Worm (Caenorhabditis elegans) whole organism, L1 larva: Measurements from ENCODE around the gene his-6.

Experiments
- C04F5.9 ChIP-seq: sonication (generic microtip); optimal IDR thresholded peaks from 2 replicates; lab custom pipeline; 2016; ENCODE audit warnings: missing genetic modification characterization, missing compliant biosample characterization
- C16A3.4 ChIP-seq: fragments of 150-350 bp; optimal IDR thresholded peaks from 2 replicates; lab custom pipeline; 2014; ENCODE audit warnings: missing biosample characterization, missing genetic modification characterization
- F16B12.6 ChIP-seq: fragments of 150-350 bp; optimal IDR thresholded peaks from 2 replicates; lab custom pipeline; 2014; ENCODE audit warnings: missing biosample characterization, missing genetic modification characterization
- Y116A8C.19 ChIP-seq: sonication (generic microtip); optimal IDR thresholded peaks from 2 replicates; lab custom pipeline; 2016; ENCODE audit warnings: missing compliant biosample characterization, missing genetic modification characterization, borderline replicate concordance
- blmp-1 ChIP-seq: fragments of 150-350 bp; optimal IDR thresholded peaks from 2 replicates; lab custom pipeline; 2014; ENCODE audit warnings: missing biosample characterization, missing genetic modification characterization
- ceh-63 ChIP-seq: fragments of 200-800 bp; sonication (Bioruptor generic); optimal IDR thresholded peaks from 2 replicates; lab custom pipeline; 2018; ENCODE audit warnings: mild to moderate bottlenecking, missing genetic modification characterization, missing compliant biosample characterization
- ceh-8 ChIP-seq: fragments of 200-800 bp; sonication (Bioruptor generic); optimal IDR thresholded peaks from 2 replicates; lab custom pipeline; 2018; ENCODE audit warnings: mild to moderate bottlenecking, missing genetic modification characterization, moderate library complexity, missing compliant biosample characterization
- ceh-88 ChIP-seq: fragments of 200-800 bp; sonication (Bioruptor generic); IDR thresholded peaks from 2 replicates; pipeline ENCODE4 v1.3.6; 2022; ENCODE audit warnings: missing genetic modification characterization, missing compliant biosample characterization
- ces-1 ChIP-seq: fragments of 150-350 bp; optimal IDR thresholded peaks from 2 replicates; lab custom pipeline; 2014; ENCODE audit warnings: missing biosample characterization, missing genetic modification reagents, missing genetic modification characterization
- dpl-1 ChIP-seq, 3 experiments: fragments of 150-350 bp in 2 of 3; sonication (generic microtip) in 1 of 3; optimal IDR thresholded peaks; 2 replicates each; lab custom pipeline; 2014 to 2017; ENCODE audit warnings: missing biosample characterization in 3 of 3, missing genetic modification characterization in 3 of 3, missing genetic modification reagents in 3 of 3
- efl-3 ChIP-seq: fragments of 200-800 bp; sonication (Bioruptor generic); optimal IDR thresholded peaks from 2 replicates; lab custom pipeline; 2018; ENCODE audit warnings: mild to moderate bottlenecking, missing genetic modification characterization, missing compliant biosample characterization
- egl-13 ChIP-seq: sonication (generic microtip); optimal IDR thresholded peaks from 2 replicates; lab custom pipeline; 2016; ENCODE audit warnings: missing genotype, missing genetic modification reagents, missing genetic modification characterization, missing compliant biosample characterization
- ets-5 ChIP-seq: fragments of 200-800 bp; sonication (Bioruptor generic); IDR thresholded peaks from 2 replicates; pipeline ENCODE4 v1.3.6; 2022; ENCODE audit warnings: missing genetic modification characterization, missing compliant biosample characterization
- fkh-10 ChIP-seq: sonication (generic microtip); optimal IDR thresholded peaks from 2 replicates; lab custom pipeline; 2017; ENCODE audit warnings: missing biosample characterization, missing genetic modification reagents, missing genetic modification characterization
- fkh-8 ChIP-seq: sonication (generic microtip); optimal IDR thresholded peaks from 2 replicates; lab custom pipeline; 2016; ENCODE audit warnings: mild to moderate bottlenecking, missing genetic modification characterization, missing compliant biosample characterization
- grh-1 ChIP-seq: fragments of 200-800 bp; sonication (Bioruptor generic); IDR thresholded peaks from 2 replicates; pipeline ENCODE4 v1.3.6; 2022; ENCODE audit warnings: missing genetic modification reagents, missing genetic modification characterization, missing compliant biosample characterization
- hlh-17 ChIP-seq: fragments of 200-800 bp; sonication (Bioruptor generic); optimal IDR thresholded peaks from 2 replicates; lab custom pipeline; 2018; ENCODE audit warnings: missing genetic modification characterization, mild to moderate bottlenecking, missing compliant biosample characterization, moderate library complexity, borderline replicate concordance
- hpl-2 ChIP-seq: fragments of 150-350 bp; optimal IDR thresholded peaks from 2 replicates; lab custom pipeline; 2014; ENCODE audit warnings: missing biosample characterization, missing genetic modification reagents, missing genetic modification characterization
- irx-1 ChIP-seq: sonication (generic microtip); optimal IDR thresholded peaks from 2 replicates; lab custom pipeline; 2016; ENCODE audit warnings: missing genetic modification characterization, missing compliant biosample characterization
- isw-1 ChIP-seq: fragments of 200-800 bp; sonication (Bioruptor generic); IDR thresholded peaks from 2 replicates; pipeline ENCODE4 v1.3.6; 2022; ENCODE audit warnings: missing genetic modification characterization, missing compliant biosample characterization
- lin-13 ChIP-seq: fragments of 150-350 bp; optimal IDR thresholded peaks from 2 replicates; lab custom pipeline; 2014; ENCODE audit warnings: missing biosample characterization, missing genetic modification reagents, missing genetic modification characterization
- lin-15B ChIP-seq: fragments of 150-350 bp; sonication (generic microtip); optimal IDR thresholded peaks from 3 replicates; lab custom pipeline; 2014; ENCODE audit warnings: missing biosample characterization, missing genetic modification characterization
- lin-39 ChIP-seq: fragments of 150-350 bp; optimal IDR thresholded peaks from 2 replicates; lab custom pipeline; 2014; ENCODE audit warnings: missing biosample characterization, missing genetic modification reagents, missing genetic modification characterization
- lir-3 ChIP-seq: sonication (generic microtip); optimal IDR thresholded peaks from 2 replicates; lab custom pipeline; 2016; ENCODE audit warnings: mild to moderate bottlenecking, missing genetic modification characterization, moderate library complexity, missing compliant biosample characterization; ENCODE audit not compliant: poor library complexity
- mab-9 ChIP-seq: fragments of 200-800 bp; sonication (Bioruptor generic); IDR thresholded peaks from 2 replicates; pipeline ENCODE4 v1.3.6; 2022; ENCODE audit warnings: missing genetic modification reagents, missing genetic modification characterization, missing compliant biosample characterization
- mdl-1 ChIP-seq, 2 experiments: fragments of 150-350 bp; optimal IDR thresholded peaks; 2 replicates each; lab custom pipeline; 2014 to 2017; ENCODE audit warnings: missing biosample characterization in 2 of 2, missing genetic modification characterization in 2 of 2, inconsistent platforms in 1 of 2
- mep-1 ChIP-seq: fragments of 150-350 bp; optimal IDR thresholded peaks from 2 replicates; lab custom pipeline; 2014; ENCODE audit warnings: missing biosample characterization, missing genetic modification characterization
- nhr-11 ChIP-seq: fragments of 150-350 bp; optimal IDR thresholded peaks from 2 replicates; lab custom pipeline; 2014; ENCODE audit warnings: missing biosample characterization, missing genetic modification characterization
- nhr-12 ChIP-seq: sonication (generic microtip); optimal IDR thresholded peaks from 2 replicates; lab custom pipeline; 2017; ENCODE audit warnings: missing biosample characterization, missing genetic modification characterization
- nhr-19 ChIP-seq: fragments of 200-800 bp; sonication (Bioruptor generic); conservative IDR thresholded peaks from 2 replicates; pipeline ENCODE4 v1.3.6; 2022; ENCODE audit warnings: missing genetic modification characterization, missing compliant biosample characterization
- nhr-28 ChIP-seq: fragments of 150-350 bp; optimal IDR thresholded peaks from 2 replicates; lab custom pipeline; 2014; ENCODE audit warnings: missing biosample characterization, missing genetic modification characterization
- nhr-47 ChIP-seq: sonication (generic microtip); optimal IDR thresholded peaks from 2 replicates; lab custom pipeline; 2016; ENCODE audit warnings: mild to moderate bottlenecking, missing genetic modification characterization, moderate library complexity, missing compliant biosample characterization
- nhr-71 ChIP-seq: sonication (generic microtip); optimal IDR thresholded peaks from 2 replicates; lab custom pipeline; 2016; ENCODE audit warnings: mild to moderate bottlenecking, missing genetic modification characterization, moderate library complexity, missing compliant biosample characterization
- nhr-76 ChIP-seq: sonication (generic microtip); optimal IDR thresholded peaks from 2 replicates; lab custom pipeline; 2017; ENCODE audit warnings: missing biosample characterization, missing genetic modification characterization
- nhr-77 ChIP-seq: fragments of 150-350 bp; optimal IDR thresholded peaks from 2 replicates; lab custom pipeline; 2014; ENCODE audit warnings: missing biosample characterization, missing genetic modification characterization
- nhr-84 ChIP-seq: sonication (generic microtip); optimal IDR thresholded peaks from 2 replicates; lab custom pipeline; 2017; ENCODE audit warnings: missing biosample characterization, missing genetic modification characterization
- nhr-90 ChIP-seq: sonication (generic microtip); optimal IDR thresholded peaks from 2 replicates; lab custom pipeline; 2016; ENCODE audit warnings: mild to moderate bottlenecking, missing genetic modification characterization, missing compliant biosample characterization; ENCODE audit not compliant: poor library complexity
- pag-3 ChIP-seq: sonication (generic microtip); optimal IDR thresholded peaks from 2 replicates; lab custom pipeline; 2017; ENCODE audit warnings: missing genetic modification characterization, mild to moderate bottlenecking, missing compliant biosample characterization, antibody characterized with exemption, borderline replicate concordance; ENCODE audit not compliant: insufficient read depth
- pqm-1 ChIP-seq: sonication (generic microtip); optimal IDR thresholded peaks from 3 replicates; lab custom pipeline; 2017; ENCODE audit warnings: missing biosample characterization, missing genetic modification characterization
- rnt-1 ChIP-seq: sonication (generic microtip); optimal IDR thresholded peaks from 2 replicates; lab custom pipeline; 2016; ENCODE audit warnings: mild to moderate bottlenecking, missing genetic modification characterization, moderate library complexity, missing compliant biosample characterization
- snpc-4 ChIP-seq: fragments of 150-350 bp; optimal IDR thresholded peaks from 2 replicates; lab custom pipeline; 2014; ENCODE audit warnings: missing biosample characterization, missing genetic modification characterization
- snu-23 ChIP-seq: sonication (generic microtip); optimal IDR thresholded peaks from 2 replicates; lab custom pipeline; 2016; ENCODE audit warnings: missing genetic modification characterization, missing compliant biosample characterization
- sptf-1 ChIP-seq: fragments of 150-350 bp; optimal IDR thresholded peaks from 2 replicates; lab custom pipeline; 2014; ENCODE audit warnings: missing biosample characterization, missing genetic modification characterization
- sup-37 ChIP-seq: fragments of 200-800 bp; sonication (Bioruptor generic); optimal IDR thresholded peaks from 2 replicates; lab custom pipeline; 2018; ENCODE audit warnings: mild to moderate bottlenecking, missing genetic modification characterization, missing compliant biosample characterization
- tbx-2 ChIP-seq: sonication (generic microtip); optimal IDR thresholded peaks from 2 replicates; lab custom pipeline; 2016; ENCODE audit warnings: missing genetic modification characterization, missing compliant biosample characterization
- tlp-1 ChIP-seq: fragments of 150-350 bp; optimal IDR thresholded peaks from 2 replicates; lab custom pipeline; 2014; ENCODE audit warnings: missing biosample characterization, missing genetic modification characterization
- unc-130 ChIP-seq: fragments of 150-350 bp; optimal IDR thresholded peaks from 2 replicates; lab custom pipeline; 2017; ENCODE audit warnings: missing biosample characterization, missing genetic modification characterization, inconsistent platforms
- unc-62 ChIP-seq: fragments of 150-350 bp; optimal IDR thresholded peaks from 2 replicates; lab custom pipeline; 2014; ENCODE audit warnings: missing biosample characterization, missing genetic modification reagents, missing genetic modification characterization
- unc-86 ChIP-seq: sonication (generic microtip); optimal IDR thresholded peaks from 2 replicates; lab custom pipeline; 2016; ENCODE audit warnings: missing genetic modification characterization, missing compliant biosample characterization
- unc-98 ChIP-seq: fragments of 200-800 bp; sonication (Bioruptor generic); IDR thresholded peaks from 2 replicates; pipeline ENCODE4 v1.3.6; 2022; ENCODE audit warnings: missing genetic modification characterization, missing compliant biosample characterization
- vab-15 ChIP-seq: sonication (generic microtip); optimal IDR thresholded peaks from 2 replicates; lab custom pipeline; 2017; ENCODE audit warnings: missing genotype, mild to moderate bottlenecking, missing genetic modification characterization, missing compliant biosample characterization
- zag-1 ChIP-seq: fragments of 150-350 bp; optimal IDR thresholded peaks from 2 replicates; lab custom pipeline; 2014; ENCODE audit warnings: missing biosample characterization, missing genetic modification characterization
- zip-4 ChIP-seq: fragments of 200-800 bp; sonication (Bioruptor generic); optimal IDR thresholded peaks from 2 replicates; lab custom pipeline; 2018; ENCODE audit warnings: mild to moderate bottlenecking, missing genetic modification characterization, moderate library complexity, missing compliant biosample characterization

his-6 gene

DNA sequence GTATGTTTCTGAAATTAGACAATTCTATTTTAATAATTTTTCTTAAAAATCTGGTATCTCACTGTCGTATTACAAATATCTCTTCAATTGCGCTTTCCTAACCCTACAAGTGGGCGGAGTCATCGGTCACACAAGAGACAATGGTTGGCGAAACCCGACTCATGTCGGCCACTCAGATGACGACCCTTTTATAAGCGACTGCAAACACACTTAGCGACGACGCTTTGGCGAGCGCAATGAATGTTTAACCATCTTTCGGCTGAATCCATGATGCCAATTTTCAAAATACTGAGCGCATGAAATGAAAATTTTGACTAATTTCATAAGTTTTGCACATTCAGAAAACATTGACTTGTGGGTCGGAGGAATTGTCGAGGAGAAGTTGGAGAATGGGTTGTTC lies 34.4 kb downstream of the his-6 start (continued):
- TF ChIP-seq sup-37 (GFP tag; lab: Kevin White, UChicago) (peak; percentile 89), zag-1 (no peak), ces-1 (GFP tag; lab: Kevin White, UChicago) (peak; percentile 55), vab-15 (tag; lab: Kevin White, UChicago) (peak; percentile 62), unc-98 (peak; percentile 75), nhr-77 (tag; lab: Kevin White, UChicago) (peak; percentile 64), snpc-4 (tag; lab: Kevin White, UChicago) (peak; percentile 100), lir-3 (tag; lab: Kevin White, UChicago) (peak; percentile 87), fkh-10 (GFP tag; lab: Kevin White, UChicago) (peak; percentile 55), rnt-1 (tag; lab: Kevin White, UChicago) (peak; percentile 97), lin-15B (tag; lab: Kevin White, UChicago) (no peak), irx-1 (tag; lab: Kevin White, UChicago) (peak; percentile 91), nhr-12 (tag; lab: Kevin White, UChicago) (peak; percentile 39), nhr-47 (peak; percentile 97), nhr-84 (tag; lab: Kevin White, UChicago) (peak; percentile 79), unc-130 (peak; percentile 98), grh-1 (GFP tag; lab: Robert Waterston, UW) (peak; percentile 89), Y116A8C.19 (peak; percentile 35), pag-3 (tag; lab: Kevin White, UChicago) (peak; percentile 39), dpl-1 (GFP tag; optimal IDR thresholded peaks at IDR 0.05; lab: Kevin White, UChicago) (peak; percentile 39 to 74 (median 72)), hlh-17 (GFP tag; lab: Kevin White, UChicago) (peak; percentile 69), snu-23 (peak; percentile 96), sptf-1 (no peak), blmp-1 (tag; lab: Kevin White, UChicago) (peak; percentile 33), ceh-88 (GFP tag; lab: Robert Waterston, UW) (peak; percentile 85), C16A3.4 (tag; lab: Kevin White, UChicago) (peak; percentile 89), tbx-2 (tag; lab: Kevin White, UChicago) (peak; percentile 93), zip-4 (GFP tag; lab: Kevin White, UChicago) (peak; percentile 86), ceh-8 (peak; percentile 96), mep-1 (peak; percentile 93), nhr-76 (tag; lab: Kevin White, UChicago) (peak; percentile 95), hpl-2 (peak; percentile 59), isw-1 (peak; percentile 70), F16B12.6 (tag; lab: Kevin White, UChicago) (peak; percentile 55), tlp-1 (peak; percentile 55), mab-9 (peak; percentile 86), pqm-1 (tag; lab: Kevin White, UChicago) (no peak), efl-3 (peak; percentile 99), nhr-28 (tag; lab: Kevin White, UChicago) (no peak), ceh-63 (GFP tag; lab: Kevin White, UChicago) (peak; percentile 2), lin-13 (GFP tag; lab: Kevin White, UChicago) (peak; percentile 52), unc-62 (GFP tag; lab: Kevin White, UChicago) (peak; percentile 67), mdl-1 (tag; optimal IDR thresholded peaks at IDR 0.05; lab: Kevin White, UChicago) (peak; percentile 24 to 81), nhr-19 (GFP tag; lab: Robert Waterston, UW) (peak; percentile 95), nhr-11 (tag; lab: Kevin White, UChicago) (peak; percentile 67), nhr-90 (peak; percentile 97), ets-5 (GFP tag; lab: Robert Waterston, UW) (0 out of 2 replicates have a peak, but pooled peaks have one; percentile 20), egl-13 (tag; lab: Kevin White, UChicago) (peak; percentile 89), nhr-71 (peak; percentile 94), unc-86 (tag; lab: Kevin White, UChicago) (peak; percentile 89), C04F5.9 (tag; lab: Kevin White, UChicago) (peak; percentile 68), fkh-8 (tag; lab: Kevin White, UChicago) (peak; percentile 30), lin-39 (tag; lab: Kevin White, UChicago) (peak; percentile 90)
